Worm (Caenorhabditis elegans): ENCODE data around the gene hgap-2.

DNA sequence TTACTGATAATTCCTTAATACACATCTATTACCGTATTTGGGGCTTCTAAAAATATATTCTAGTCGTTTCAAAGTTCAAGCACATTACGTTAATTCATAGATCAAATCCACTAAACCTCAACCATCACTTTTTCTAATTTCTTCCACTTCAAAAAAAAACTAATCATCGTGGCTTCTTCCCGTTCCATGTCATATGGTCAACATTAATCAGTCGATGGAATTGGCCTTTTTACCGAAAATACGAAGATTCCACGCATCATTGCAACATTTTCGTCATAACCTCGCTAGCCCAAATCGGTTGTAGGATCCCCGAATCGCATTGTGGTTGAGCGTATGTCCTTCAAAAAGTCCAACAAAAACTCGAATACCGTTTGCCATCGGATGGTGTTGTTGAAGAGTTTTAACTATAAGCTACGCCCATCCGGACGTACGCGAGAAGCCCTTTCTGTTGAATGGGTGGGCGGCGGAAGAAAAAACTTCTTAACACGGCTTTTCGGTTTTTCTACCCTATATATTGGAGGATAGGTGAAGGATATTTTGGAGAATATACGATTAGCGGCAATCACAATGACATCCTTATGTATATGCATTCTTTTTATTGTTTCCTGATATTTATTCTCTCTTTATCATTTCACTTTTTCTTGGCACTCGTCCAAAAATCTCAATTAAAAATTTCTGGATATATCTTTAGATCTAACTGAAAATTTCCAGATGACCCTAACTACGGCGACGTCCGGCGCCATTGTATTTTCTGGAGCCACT, 47.8 kb upstream of the hgap-2 start, which contains the start of gene rol-6:
- TF ChIP-seq sptf-1 (tag; optimal IDR thresholded peaks at IDR 0.05), result no peak
- no peak for TF ChIP-seq lin-35 (GFP tag; optimal IDR thresholded peaks at IDR 0.05)
- no peak for TF ChIP-seq xbp-1 (tag; optimal IDR thresholded peaks at IDR 0.05)
- no peak for TF ChIP-seq ztf-4 (tag; optimal IDR thresholded peaks at IDR 0.05)
- no peak for TF ChIP-seq nhr-71 (tag; optimal IDR thresholded peaks at IDR 0.05)
- TF ChIP-seq unc-62 (GFP tag; optimal IDR thresholded peaks at IDR 0.05), result no peak
